Worm (Caenorhabditis elegans) whole organism, midembryonic: ENCODE data around the gene C55B6.1.

ENCODE experiments used
- T22C8.4 ChIP-seq: fragments of 200-800 bp; sonication (Bioruptor generic); IDR thresholded peaks from 2 replicates; pipeline ENCODE4 v1.3.6; 2022; ENCODE audit warnings: missing genetic modification characterization, missing compliant biosample characterization
- cog-1 ChIP-seq: sonication (generic microtip); optimal IDR thresholded peaks from 2 replicates; lab custom pipeline; 2016; ENCODE audit warnings: missing genetic modification characterization, missing compliant biosample characterization
- flt-1 ChIP-seq: fragments of 200-800 bp; sonication (Bioruptor generic); IDR thresholded peaks from 2 replicates; pipeline ENCODE4 v1.3.6; 2022; ENCODE audit warnings: missing genetic modification characterization, missing compliant biosample characterization
- klf-2 ChIP-seq: fragments of 200-800 bp; sonication (Bioruptor generic); conservative IDR thresholded peaks from 2 replicates; pipeline ENCODE4 v1.3.6; 2022; ENCODE audit warnings: missing genetic modification reagents, missing genetic modification characterization, missing compliant biosample characterization
- med-1 ChIP-seq: sonication (generic microtip); optimal IDR thresholded peaks from 2 replicates; lab custom pipeline; 2017; ENCODE audit warnings: missing genetic modification characterization, mild to moderate bottlenecking, missing compliant biosample characterization, antibody characterized with exemption, missing genetic modification reagents; ENCODE audit not compliant: insufficient read depth
- tab-1 ChIP-seq: fragments of 200-800 bp; sonication (Bioruptor generic); IDR thresholded peaks from 2 replicates; pipeline ENCODE4 v1.3.6; 2022; ENCODE audit warnings: missing genetic modification characterization, missing compliant biosample characterization
- ztf-29 ChIP-seq: fragments of 200-800 bp; sonication (Bioruptor generic); IDR thresholded peaks from 2 replicates; pipeline ENCODE4 v1.3.6; 2022; ENCODE audit warnings: missing genetic modification reagents, missing genetic modification characterization, missing compliant biosample characterization

ce11 chrX:7205195-7205594 lies 5.0 kb downstream of the C55B6.1 start, which contains the start of gene C55B6.5:
- no peak for TF ChIP-seq tab-1
- TF ChIP-seq cog-1 (tag; lab: Kevin White, UChicago) = no peak
- TF ChIP-seq med-1 = no peak
- TF ChIP-seq klf-2 (GFP tag; lab: Robert Waterston, UW) = no peak
- no peak for TF ChIP-seq flt-1 (GFP tag; lab: Robert Waterston, UW)
- TF ChIP-seq ztf-29 = no peak
- TF ChIP-seq T22C8.4 (GFP tag; lab: Robert Waterston, UW) = no peak
